Worm (Caenorhabditis elegans) whole organism, L4/young adult: ENCODE data around the gene gcy-37.

Source experiments
- dao-5 ChIP-seq: sonication (generic microtip); optimal IDR thresholded peaks from 2 replicates; lab custom pipeline; 2016; ENCODE audit warnings: missing genotype, missing genetic modification characterization, moderate library complexity, missing compliant biosample characterization
- him-1 ChIP-seq: sonication (generic microtip); optimal IDR thresholded peaks from 2 replicates; lab custom pipeline; 2016; ENCODE audit warnings: missing genotype, missing genetic modification reagents, missing genetic modification characterization, missing compliant biosample characterization

ce11 chrIV:2106708-2107107 lies 52.3 kb downstream of the gcy-37 start:
- no peak for TF ChIP-seq him-1 (tag; lab: Kevin White, UChicago)
- no peak for TF ChIP-seq dao-5 (tag; lab: Kevin White, UChicago)
